Worm (Caenorhabditis elegans) whole organism, mixed stage, embryonic: ENCODE measurements around the gene T13C5.10.

ENCODE experiments used
- ceh-83 ChIP-seq: fragments of 200-800 bp; sonication (Bioruptor generic); optimal IDR thresholded peaks from 2 replicates; lab custom pipeline; 2018; ENCODE audit warnings: mild to moderate bottlenecking, missing genetic modification characterization, missing compliant biosample characterization
- snpc-4 ChIP-seq: fragments of 150-350 bp; optimal IDR thresholded peaks from 2 replicates; lab custom pipeline; 2014; ENCODE audit warnings: missing biosample characterization, missing genetic modification characterization

DNA sequence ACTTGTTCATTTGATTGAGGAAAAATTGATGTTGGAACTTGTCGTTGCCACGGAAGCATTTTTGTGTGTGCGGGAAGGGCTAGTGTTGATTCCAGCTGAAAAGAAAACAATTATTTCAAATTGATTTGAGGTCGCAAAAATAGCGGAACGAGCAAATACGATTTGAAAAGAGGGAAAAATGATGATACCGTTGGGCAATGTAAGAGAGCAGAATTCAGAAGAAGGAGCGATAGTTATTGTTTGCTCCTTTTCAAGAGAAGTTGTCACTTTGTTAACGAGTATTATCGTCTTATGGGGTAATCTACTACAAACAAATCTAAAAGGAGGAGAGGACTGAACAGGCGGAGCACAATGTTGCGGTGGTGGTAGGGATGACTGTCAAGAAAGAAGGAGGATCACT is 27.5 kb upstream of the T13C5.10 start, which contains the start of gene odd-2:
- TF ChIP-seq snpc-4 (tag; lab: Kevin White, UChicago) (no peak), ceh-83 (GFP tag; lab: Kevin White, UChicago) (no peak)
